Fruit fly (Drosophila melanogaster): ENCODE measurements around the gene Toll-9.

dm6 chr3L:20320652-20321051 lies 45.9 kb downstream of the Toll-9 start, which contains the start of gene Spn77Bb:
- no peak for TF ChIP-seq CG8478 (optimal IDR thresholded peaks at IDR 0.05)
- no peak for TF ChIP-seq CTCF (optimal IDR thresholded peaks at IDR 0.05)
